Fruit fly (Drosophila melanogaster) whole organism, prepupa: ENCODE results near the gene CG14982.

Experiments used
- CG11762 ChIP-seq: fragments of 200-800 bp; sonication (Bioruptor generic); optimal IDR thresholded peaks from 3 replicates; lab custom pipeline; 2016; ENCODE audit warnings: missing biosample characterization, missing genetic modification characterization; ENCODE audit not compliant: insufficient read depth
- CG11902 ChIP-seq: fragments of 200-800 bp; sonication (Bioruptor generic); optimal IDR thresholded peaks from 3 replicates; lab custom pipeline; 2016; ENCODE audit warnings: missing biosample characterization, missing genetic modification characterization
- CG16779 ChIP-seq: fragments of 200-800 bp; sonication (Bioruptor generic); optimal IDR thresholded peaks from 3 replicates; lab custom pipeline; 2017; ENCODE audit warnings: missing biosample characterization, mild to moderate bottlenecking, missing genetic modification characterization
- CG6854 ChIP-seq: fragments of 200-800 bp; sonication (Bioruptor generic); optimal IDR thresholded peaks from 2 replicates; lab custom pipeline; 2017; ENCODE audit warnings: missing biosample characterization, mild to moderate bottlenecking, missing genetic modification characterization
- CG8319 ChIP-seq: fragments of 200-800 bp; sonication (Bioruptor generic); optimal IDR thresholded peaks from 3 replicates; lab custom pipeline; 2016; ENCODE audit warnings: missing biosample characterization, missing genetic modification characterization
- Met ChIP-seq: fragments of 200-800 bp; sonication (Bioruptor generic); optimal IDR thresholded peaks from 3 replicates; lab custom pipeline; 2016; ENCODE audit warnings: missing biosample characterization, missing genetic modification characterization
- spab ChIP-seq: fragments of 200-800 bp; sonication (Bioruptor generic); optimal IDR thresholded peaks from 2 replicates; lab custom pipeline; 2017; ENCODE audit warnings: missing biosample characterization, mild to moderate bottlenecking, missing genetic modification characterization, missing genetic modification reagents

DNA sequence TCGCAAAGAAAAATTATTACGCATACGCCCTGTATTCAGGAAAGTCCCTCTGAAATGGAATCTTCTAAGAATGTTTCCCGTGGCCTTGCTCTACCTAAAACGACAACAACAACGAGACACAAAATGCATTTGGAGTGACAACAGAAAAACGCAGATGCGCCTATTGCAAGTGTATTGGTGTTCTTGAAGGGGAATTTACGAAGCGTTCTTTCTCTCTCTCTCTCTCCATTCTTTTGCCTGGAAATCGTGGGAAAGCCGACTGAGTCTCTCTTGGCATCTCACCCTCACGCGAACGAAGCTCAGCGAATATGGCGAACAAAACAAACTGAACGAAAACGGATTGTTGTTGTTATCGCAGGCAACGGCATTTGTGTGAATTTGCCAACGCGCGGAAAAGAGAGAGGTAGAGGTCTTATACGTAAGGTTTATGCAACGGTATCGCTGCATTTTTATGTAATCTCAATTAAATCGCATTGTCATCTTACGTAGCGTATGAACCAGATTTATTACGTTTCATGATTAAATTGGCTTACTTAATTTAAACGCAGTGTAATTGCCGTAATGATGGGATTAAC, 16.2 kb upstream of the CG14982 start:
- no peak for TF ChIP-seq CG16779
- no peak for TF ChIP-seq CG11762 (GFP tag; lab: Kevin White, UChicago)
- no peak for TF ChIP-seq CG11902 (GFP tag; lab: Kevin White, UChicago)
- no peak for TF ChIP-seq spab (GFP tag; lab: Kevin White, UChicago)
- TF ChIP-seq CG8319 = no peak
- no peak for TF ChIP-seq CG6854 (GFP tag; lab: Kevin White, UChicago)
- TF ChIP-seq Met (GFP tag; lab: Kevin White, UChicago) = no peak
